Fruit fly (Drosophila melanogaster): Measurements from ENCODE around the gene CG31510.

Gene CG31510

dm6 chr3R:25152342-25152741 lies 29.6 kb upstream of the CG31510 start (continued):
- peak; percentile 55 for TF ChIP-seq CG11504 (tag; optimal IDR thresholded peaks at IDR 0.05)
- peak; percentile 45 for TF ChIP-seq CG3281 (GFP tag; optimal IDR thresholded peaks at IDR 0.05)
- TF ChIP-seq CG12104 (GFP tag; optimal IDR thresholded peaks at IDR 0.05): no peak
- TF ChIP-seq CG7839 (tag; optimal IDR thresholded peaks at IDR 0.05): peak; percentile 36
- TF ChIP-seq cwo (GFP tag; optimal IDR thresholded peaks at IDR 0.05): peak; percentile 50
- TF ChIP-seq Hand (GFP tag; optimal IDR thresholded peaks at IDR 0.05): peak; percentile 29
- peak; percentile 35 for TF ChIP-seq CG8924 (tag; optimal IDR thresholded peaks at IDR 0.05)
- TF ChIP-seq Xbp1 (GFP tag; optimal IDR thresholded peaks at IDR 0.05): no peak
- TF ChIP-seq CG7357 (GFP tag; IDR thresholded peaks at IDR 0.05): 0 out of 3 replicates have a peak, but pooled peaks have one; percentile 25
- TF ChIP-seq grau (tag; optimal IDR thresholded peaks at IDR 0.05): peak; percentile 46
- TF ChIP-seq Fer1 (GFP tag; optimal IDR thresholded peaks at IDR 0.05): peak; percentile 70
- peak; percentile 25 for TF ChIP-seq Fer3 (tag; optimal IDR thresholded peaks at IDR 0.05)
- peak; percentile 7 for TF ChIP-seq CG12219 (GFP tag; optimal IDR thresholded peaks at IDR 0.05)
- no peak for TF ChIP-seq dmrt11E (tag; optimal IDR thresholded peaks at IDR 0.05)
- peak; percentile 1 for TF ChIP-seq NfI (GFP tag; optimal IDR thresholded peaks at IDR 0.05)
- TF ChIP-seq CoRest (tag; optimal IDR thresholded peaks at IDR 0.05): peak; percentile 27
- TF ChIP-seq CG34376 (GFP tag; optimal IDR thresholded peaks at IDR 0.05): peak; percentile 23
- no peak for TF ChIP-seq CG5245 (GFP tag; optimal IDR thresholded peaks at IDR 0.05)
- TF ChIP-seq CG12391 (tag; optimal IDR thresholded peaks at IDR 0.05): peak; percentile 5
- TF ChIP-seq CG2678 (tag; optimal IDR thresholded peaks at IDR 0.05): peak; percentile 66
- 0 out of 2 replicates have a peak, but pooled peaks have one; percentile 15 for TF ChIP-seq slbo (GFP tag; IDR thresholded peaks at IDR 0.05)
- peak; percentile 37 for TF ChIP-seq scrt (GFP tag; optimal IDR thresholded peaks at IDR 0.05)

DNA sequence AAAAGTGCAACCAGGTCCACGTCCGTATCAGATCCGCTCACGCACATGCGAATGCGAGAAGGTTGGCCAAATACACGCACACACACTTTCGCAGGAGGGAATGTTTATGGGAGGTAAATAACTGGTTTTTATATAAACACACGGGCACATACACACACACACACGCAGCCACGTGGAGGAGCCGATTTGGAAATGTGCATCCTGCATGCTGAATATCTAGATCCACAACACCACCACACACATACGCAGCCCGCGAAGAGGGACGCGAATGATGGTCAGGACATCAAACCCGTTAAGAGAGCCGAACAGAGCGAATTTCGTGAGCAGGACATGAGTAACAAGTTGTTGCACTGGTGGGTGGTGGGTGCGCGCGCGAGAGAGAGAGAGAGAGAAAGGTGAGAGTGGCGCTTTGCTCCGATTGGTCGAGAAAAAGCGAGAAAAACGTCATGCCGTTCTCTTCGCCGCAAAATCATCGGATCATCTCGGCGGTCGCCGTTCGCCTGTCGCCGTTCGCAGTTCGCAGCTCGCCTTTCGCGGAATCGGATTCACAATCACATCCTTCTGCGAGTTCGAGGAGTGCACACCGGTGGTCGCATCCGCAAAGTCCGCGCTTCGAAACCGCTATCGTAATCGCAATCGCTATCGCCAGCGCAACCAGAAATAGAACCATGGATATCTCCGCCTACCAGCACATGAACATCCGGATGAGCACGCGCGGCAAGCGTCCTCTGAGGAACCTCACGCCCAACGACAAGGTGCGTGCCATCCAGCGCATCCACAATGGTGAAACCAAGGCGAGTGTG lies 15.0 kb upstream of the CG31510 start, which contains the start of gene danr:
danr (plus strand) TSS at position 508 of the 803 bp plus-strand sequence.
- TF ChIP-seq Bdp1 (GFP tag; optimal IDR thresholded peaks at IDR 0.05) (no peak), D (optimal IDR thresholded peaks at IDR 0.05) (peak; percentile 57), D (GFP tag; optimal IDR thresholded peaks at IDR 0.05) (no peak), crc (GFP tag; optimal IDR thresholded peaks at IDR 0.05) (no peak), nerfin-1 (tag; optimal IDR thresholded peaks at IDR 0.05) (peak; percentile 6), Jarid2 (GFP tag; optimal IDR thresholded peaks at IDR 0.05) (peak; percentile 77), salm (tag; optimal IDR thresholded peaks at IDR 0.05) (no peak), Nf-YC (tag; optimal IDR thresholded peaks at IDR 0.05) (peak; percentile 95), vvl (GFP tag; IDR thresholded peaks at IDR 0.05) (no peak), bsh (GFP tag; optimal IDR thresholded peaks at IDR 0.05) (peak in 1 of 2 experiments; percentile 50), Trl (optimal IDR thresholded peaks at IDR 0.05) (peak; percentile 68 to 87), Trl (GFP tag; optimal IDR thresholded peaks at IDR 0.05) (no peak), CG17802 (tag; optimal IDR thresholded peaks at IDR 0.05) (no peak), Bgb (GFP tag; IDR thresholded peaks at IDR 0.05; ENCODE audit: partially characterized antibody) (0 out of 2 replicates have a peak, but pooled peaks have one; percentile 11), gsb-n (tag; optimal IDR thresholded peaks at IDR 0.05) (no peak), grau (tag; optimal IDR thresholded peaks at IDR 0.05) (no peak), CG3847 (GFP tag; IDR thresholded peaks at IDR 0.05) (no peak), CG32532 (GFP tag; IDR thresholded peaks at IDR 0.05) (no peak), ken (GFP tag; IDR thresholded peaks at IDR 0.05) (0 out of 3 replicates have a peak, but pooled peaks have one; percentile 16), C15 (GFP tag; IDR thresholded peaks at IDR 0.05) (no peak), Nf-YB (GFP tag; optimal IDR thresholded peaks at IDR 0.05) (peak; percentile 96), CG15479 (GFP tag; optimal IDR thresholded peaks at IDR 0.05) (peak; percentile 61), Kr (GFP tag; optimal IDR thresholded peaks at IDR 0.05) (peak; percentile 62), chm (GFP tag; IDR thresholded peaks at IDR 0.05) (peak; percentile 16; the same call in 1 of the 2 replicates), eyg (GFP tag; optimal IDR thresholded peaks at IDR 0.05) (no peak), sens (GFP tag) (no peak), Hr51 (GFP tag; optimal IDR thresholded peaks at IDR 0.05) (no peak), ash1 (GFP tag; optimal IDR thresholded peaks at IDR 0.05) (no peak)
